Worm (Caenorhabditis elegans) whole organism, early embryonic: ENCODE results near the gene bgal-1.

ENCODE experiments used
- B0310.2 ChIP-seq: sonication (generic microtip); optimal IDR thresholded peaks from 2 replicates; lab custom pipeline; 2016; ENCODE audit warnings: mild to moderate bottlenecking, missing genetic modification characterization, missing compliant biosample characterization
- F13C5.2 ChIP-seq: sonication (generic microtip); optimal IDR thresholded peaks from 2 replicates; lab custom pipeline; 2017; ENCODE audit warnings: mild to moderate bottlenecking, missing genetic modification characterization, inconsistent platforms, missing compliant biosample characterization
- aly-1 ChIP-seq: sonication (generic microtip); optimal IDR thresholded peaks from 2 replicates; lab custom pipeline; 2016; ENCODE audit warnings: missing genetic modification characterization, missing compliant biosample characterization
- ama-1 ChIP-seq: fragments of 150-350 bp; optimal IDR thresholded peaks from 2 replicates; lab custom pipeline; 2014
- ceh-13 ChIP-seq: fragments of 200-800 bp; sonication (Bioruptor generic); optimal IDR thresholded peaks from 2 replicates; lab custom pipeline; 2018; ENCODE audit warnings: mild to moderate bottlenecking, missing genetic modification characterization, missing compliant biosample characterization
- ceh-36 ChIP-seq: sonication (generic microtip); optimal IDR thresholded peaks from 2 replicates; lab custom pipeline; 2016; ENCODE audit warnings: missing genetic modification characterization, inconsistent platforms, missing compliant biosample characterization
- ets-7 ChIP-seq: sonication (generic microtip); optimal IDR thresholded peaks from 2 replicates; lab custom pipeline; 2016; ENCODE audit warnings: missing genotype, missing genetic modification characterization, missing compliant biosample characterization
- flt-1 ChIP-seq: fragments of 200-800 bp; sonication (Bioruptor generic); IDR thresholded peaks from 2 replicates; pipeline ENCODE4 v1.3.6; 2022; ENCODE audit warnings: missing genetic modification characterization, missing compliant biosample characterization
- hmbx-1 ChIP-seq: sonication (generic microtip); optimal IDR thresholded peaks from 2 replicates; lab custom pipeline; 2016; ENCODE audit warnings: mild to moderate bottlenecking, missing genetic modification characterization, missing compliant biosample characterization
- hmg-4 ChIP-seq: fragments of 200-800 bp; sonication (Bioruptor generic); optimal IDR thresholded peaks from 2 replicates; lab custom pipeline; 2018; ENCODE audit warnings: mild to moderate bottlenecking, missing genetic modification characterization, missing compliant biosample characterization
- hnd-1 ChIP-seq: sonication (generic microtip); optimal IDR thresholded peaks from 2 replicates; lab custom pipeline; 2016; ENCODE audit warnings: missing genetic modification characterization, missing compliant biosample characterization
- pes-1 ChIP-seq: fragments of 200-800 bp; sonication (Bioruptor generic); IDR thresholded peaks from 2 replicates; pipeline ENCODE4 v1.3.6; 2022; ENCODE audit warnings: missing genetic modification reagents, missing genetic modification characterization, missing compliant biosample characterization
- scrt-1 ChIP-seq: fragments of 200-800 bp; sonication (Bioruptor generic); IDR thresholded peaks from 2 replicates; pipeline ENCODE4 v1.3.6; 2022; ENCODE audit warnings: missing genetic modification characterization, missing compliant biosample characterization
- sea-1 ChIP-seq: fragments of 200-800 bp; sonication (Bioruptor generic); conservative IDR thresholded peaks from 2 replicates; pipeline ENCODE4 v1.3.6; 2022; ENCODE audit warnings: missing genetic modification characterization, missing compliant biosample characterization
- tbx-11 ChIP-seq: fragments of 200-800 bp; sonication (Bioruptor generic); IDR thresholded peaks from 2 replicates; pipeline ENCODE4 v1.3.6; 2022; ENCODE audit warnings: missing genetic modification characterization, missing compliant biosample characterization
- tbx-37 ChIP-seq: fragments of 200-800 bp; sonication (Bioruptor generic); conservative IDR thresholded peaks from 2 replicates; pipeline ENCODE4 v1.3.6; 2022; ENCODE audit warnings: missing genetic modification reagents, missing genetic modification characterization, missing compliant biosample characterization
- tra-4 ChIP-seq: sonication (generic microtip); optimal IDR thresholded peaks from 2 replicates; lab custom pipeline; 2017; ENCODE audit warnings: missing genetic modification characterization, missing compliant biosample characterization

bgal-1 gene

DNA sequence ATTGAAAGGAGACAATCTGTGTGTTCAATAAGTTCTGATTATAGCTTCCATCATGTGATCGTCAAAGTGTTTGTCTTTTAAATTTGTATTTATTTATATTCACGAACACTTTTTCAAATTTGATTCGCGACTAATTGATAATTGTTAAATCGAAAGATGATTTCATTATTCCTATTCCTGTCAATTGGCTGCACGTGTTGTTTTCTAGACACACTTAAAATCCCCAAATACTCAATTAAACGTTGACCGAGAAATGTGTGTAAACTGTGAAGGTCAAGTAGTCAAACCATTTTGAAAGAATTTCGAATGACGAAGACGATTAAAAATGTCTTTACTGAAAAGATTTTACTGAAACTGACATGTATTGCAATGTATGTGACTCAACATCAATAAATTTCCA is 44.9 kb downstream of the bgal-1 start:
- TF ChIP-seq tbx-37 (no peak), flt-1 (no peak), ceh-36 (tag; lab: Kevin White, UChicago) (no peak), hnd-1 (no peak), sea-1 (GFP tag; lab: Robert Waterston, UW) (no peak), aly-1 (tag; lab: Kevin White, UChicago) (no peak), hmbx-1 (tag; lab: Kevin White, UChicago) (no peak), F13C5.2 (no peak), ceh-13 (GFP tag; lab: Kevin White, UChicago) (no peak), ets-7 (tag; lab: Kevin White, UChicago) (no peak), scrt-1 (no peak), tra-4 (tag; lab: Kevin White, UChicago) (no peak), pes-1 (no peak), ama-1 (no peak), tbx-11 (GFP tag; lab: Robert Waterston, UW) (no peak), B0310.2 (tag; lab: Kevin White, UChicago) (no peak), hmg-4 (GFP tag; lab: Kevin White, UChicago) (no peak)

DNA sequence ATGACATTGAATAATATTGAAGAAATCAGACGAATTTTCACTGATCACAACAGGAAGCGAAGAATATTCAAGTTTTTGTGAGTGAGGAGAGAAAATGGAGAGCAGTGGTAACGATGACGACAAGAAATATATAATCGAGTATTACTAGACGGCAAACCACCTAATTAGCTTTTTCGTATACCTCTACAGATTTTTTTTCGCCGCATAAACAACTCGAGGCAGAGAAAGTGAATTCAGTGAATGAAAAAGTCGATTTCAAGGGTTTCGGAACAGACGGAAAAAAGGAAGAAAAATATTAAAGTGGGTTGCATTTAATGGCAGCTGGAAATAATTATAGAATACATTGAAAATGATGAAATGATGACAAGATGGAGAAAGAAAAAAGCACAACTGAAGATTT is 48.2 kb downstream of the bgal-1 start, which contains the start of gene gpa-1:
Gene gpa-1, minus strand, starts transcription at position 101 of the 400 bp plus-strand sequence.
- TF ChIP-seq tbx-11 (GFP tag; lab: Robert Waterston, UW) (no peak), hmbx-1 (tag; lab: Kevin White, UChicago) (no peak), B0310.2 (tag; lab: Kevin White, UChicago) (no peak), ceh-13 (GFP tag; lab: Kevin White, UChicago) (no peak), hnd-1 (no peak), sea-1 (GFP tag; lab: Robert Waterston, UW) (no peak), scrt-1 (no peak), flt-1 (no peak), tra-4 (tag; lab: Kevin White, UChicago) (no peak), tbx-37 (no peak), ceh-36 (tag; lab: Kevin White, UChicago) (no peak)

DNA sequence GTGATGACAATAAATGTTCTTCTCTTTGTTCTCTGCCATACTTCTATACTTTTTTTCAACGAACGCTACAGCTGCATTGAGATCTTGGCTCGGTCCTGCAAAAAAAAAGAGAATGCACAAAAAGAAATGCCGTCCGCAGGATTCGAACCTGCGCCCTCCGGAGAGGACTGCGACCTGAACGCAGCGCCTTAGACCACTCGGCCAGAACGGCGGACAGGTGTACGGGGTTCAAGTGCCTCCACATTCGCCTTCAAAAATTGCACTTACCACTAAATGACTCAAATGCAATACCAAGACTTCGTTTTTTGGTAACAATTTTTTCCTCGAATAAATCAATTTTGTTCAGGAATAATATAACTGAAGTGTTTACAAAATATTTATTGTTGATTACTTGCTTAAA is 51.2 kb downstream of the bgal-1 start:
- TF ChIP-seq aly-1 (tag; lab: Kevin White, UChicago) = no peak
- no peak for TF ChIP-seq flt-1
- no peak for TF ChIP-seq sea-1 (GFP tag; lab: Robert Waterston, UW)
- no peak for TF ChIP-seq ama-1
- no peak for TF ChIP-seq ets-7 (tag; lab: Kevin White, UChicago)
- no peak; the same call in 1 of the 2 replicates for TF ChIP-seq pes-1
- no peak for TF ChIP-seq hmg-4 (GFP tag; lab: Kevin White, UChicago)
- TF ChIP-seq scrt-1 = no peak
- TF ChIP-seq F13C5.2 = no peak
- TF ChIP-seq B0310.2 (tag; lab: Kevin White, UChicago) = no peak
- TF ChIP-seq tra-4 (tag; lab: Kevin White, UChicago) = no peak
